Fruit fly (Drosophila melanogaster): Measurements from ENCODE around the gene Pus1.

DNA sequence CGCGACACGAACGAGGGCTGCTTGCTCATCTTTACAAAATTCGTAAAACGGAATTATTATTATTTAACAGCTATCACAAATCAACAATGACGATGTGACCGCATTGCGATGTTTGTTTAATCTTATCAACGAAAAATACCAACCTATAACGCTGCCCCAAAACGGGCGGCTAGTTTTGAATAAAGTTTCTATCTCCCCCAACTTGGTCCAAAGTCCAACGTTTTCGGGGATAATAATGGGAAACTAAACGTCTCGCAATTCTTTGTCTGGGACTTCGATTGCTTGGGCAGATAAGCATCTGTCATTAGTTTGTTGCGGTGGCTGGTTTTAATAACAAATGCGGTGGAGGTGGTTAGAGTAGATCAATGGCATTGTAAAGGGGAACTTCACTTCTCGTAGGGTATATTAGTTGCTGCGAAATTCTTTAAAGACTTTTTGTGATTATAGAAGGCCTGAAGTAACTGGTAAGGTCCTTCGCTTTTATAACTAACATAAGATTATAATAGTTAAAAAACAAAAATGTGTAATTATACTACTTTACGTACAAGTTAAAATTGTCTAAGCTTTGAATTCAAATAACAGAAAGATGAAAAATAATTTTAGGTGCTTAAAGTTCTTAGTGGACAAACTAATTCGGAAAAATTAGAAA, 32.3 kb downstream of the Pus1 start, which contains the start of gene CG15922:
- TF ChIP-seq twi (tag; optimal IDR thresholded peaks at IDR 0.05) (no peak), dysf (GFP tag; IDR thresholded peaks at IDR 0.05) (no peak), CG17385 (GFP tag; optimal IDR thresholded peaks at IDR 0.05) (no peak), run (tag; optimal IDR thresholded peaks at IDR 0.05) (no peak), lbe (GFP tag; optimal IDR thresholded peaks at IDR 0.05) (no peak), MBD-R2 (GFP tag; IDR thresholded peaks at IDR 0.05) (peak; percentile 53), sens (GFP tag) (peak; percentile 42), nmo (GFP tag; optimal IDR thresholded peaks at IDR 0.05) (no peak), Elba2 (GFP tag; optimal IDR thresholded peaks at IDR 0.05) (no peak), chif (GFP tag; optimal IDR thresholded peaks at IDR 0.05) (no peak)

Data from whole organism, embryonic.